Fruit fly (Drosophila melanogaster): ENCODE measurements around the gene CG18764.

CG18764 gene

dm6 chr3R:11595523-11595922 lies 31.2 kb upstream of the CG18764 start (continued):
- TF ChIP-seq CG6854 (GFP tag; optimal IDR thresholded peaks at IDR 0.05) (no peak), abd-A (tag; optimal IDR thresholded peaks at IDR 0.05) (no peak), tap (tag; optimal IDR thresholded peaks at IDR 0.05) (no peak), Vsx1 (GFP tag; optimal IDR thresholded peaks at IDR 0.05) (no peak), zf30C (GFP tag; optimal IDR thresholded peaks at IDR 0.05) (no peak), bsh (GFP tag; optimal IDR thresholded peaks at IDR 0.05) (peak in 1 of 2 experiments; percentile 23), D19A (tag; optimal IDR thresholded peaks at IDR 0.05) (no peak), exex (tag; optimal IDR thresholded peaks at IDR 0.05) (no peak), row (GFP tag; IDR thresholded peaks at IDR 0.05) (peak; percentile 52), CG13894 (tag; optimal IDR thresholded peaks at IDR 0.05) (no peak), Mad (GFP tag; optimal IDR thresholded peaks at IDR 0.05) (no peak), Neu2 (GFP tag; optimal IDR thresholded peaks at IDR 0.05; ENCODE audit: borderline replicate concordance) (no peak), pnt (GFP tag; optimal IDR thresholded peaks at IDR 0.05) (peak; percentile 5), vnd (GFP tag; IDR thresholded peaks at IDR 0.05; ENCODE audit: partially characterized antibody) (no peak), dysf (GFP tag; IDR thresholded peaks at IDR 0.05) (peak; percentile 42; the same call in 1 of the 3 replicates), pzg (GFP tag; optimal IDR thresholded peaks at IDR 0.05) (no peak), Drgx (GFP tag; IDR thresholded peaks at IDR 0.05) (peak; percentile 55; the same call in 1 of the 2 replicates), Med (GFP tag) (peak; percentile 57), CG14860 (GFP tag; IDR thresholded peaks at IDR 0.05; ENCODE audit: partially characterized antibody) (no peak), bcd (GFP tag; optimal IDR thresholded peaks at IDR 0.05) (no peak), CG13624 (GFP tag; optimal IDR thresholded peaks at IDR 0.05) (no peak), HLH3B (GFP tag; IDR thresholded peaks at IDR 0.05) (0 out of 2 replicates have a peak, but pooled peaks have one; percentile 23), CG8089 (GFP tag; optimal IDR thresholded peaks at IDR 0.05) (no peak), CG3163 (GFP tag; optimal IDR thresholded peaks at IDR 0.05) (no peak), sisA (GFP tag; IDR thresholded peaks at IDR 0.05) (peak; percentile 21; the same call in 1 of the 2 replicates), CG12299 (tag; optimal IDR thresholded peaks at IDR 0.05) (no peak), CG32772 (GFP tag; IDR thresholded peaks at IDR 0.05) (no peak), lmd (GFP tag; IDR thresholded peaks at IDR 0.05) (peak; percentile 8; the same call in 1 of the 2 replicates), phol (tag; optimal IDR thresholded peaks at IDR 0.05) (peak; percentile 14), CG30431 (GFP tag; optimal IDR thresholded peaks at IDR 0.05) (peak; percentile 5), zfh2 (GFP tag; optimal IDR thresholded peaks at IDR 0.05) (no peak), CG10979 (tag; optimal IDR thresholded peaks at IDR 0.05) (peak; percentile 1), Poxn (GFP tag; IDR thresholded peaks at IDR 0.05) (no peak), CG17328 (GFP tag; IDR thresholded peaks at IDR 0.05) (peak; percentile 20; the same call in 1 of the 2 replicates), esg (GFP tag; conservative IDR thresholded peaks at IDR 0.05) (no peak), CG10274 (GFP tag; optimal IDR thresholded peaks at IDR 0.05) (no peak), Rfx (GFP tag; IDR thresholded peaks at IDR 0.05) (0 out of 2 replicates have a peak, but pooled peaks have one; percentile 8), slp2 (GFP tag; optimal IDR thresholded peaks at IDR 0.05) (no peak), CG8765 (GFP tag; IDR thresholded peaks at IDR 0.05) (no peak), Lhr (GFP tag; optimal IDR thresholded peaks at IDR 0.05) (no peak), ci (GFP tag; IDR thresholded peaks at IDR 0.05) (peak; percentile 62; the same call in 1 of the 3 replicates), CG10209 (GFP tag; optimal IDR thresholded peaks at IDR 0.05) (no peak), Hmr (GFP tag; optimal IDR thresholded peaks at IDR 0.05) (no peak), zen2 (GFP tag; IDR thresholded peaks at IDR 0.05; ENCODE audit: partially characterized antibody) (no peak), CG6689 (GFP tag; IDR thresholded peaks at IDR 0.05) (0 out of 2 replicates have a peak, but pooled peaks have one; percentile 30), CG10654 (GFP tag; optimal IDR thresholded peaks at IDR 0.05) (no peak)
